Worm (Caenorhabditis elegans) whole organism, L4/young adult: ENCODE measurements around the gene srz-64.

Experiments
- W03F9.2 ChIP-seq: fragments of 150-350 bp; optimal IDR thresholded peaks from 2 replicates; lab custom pipeline; 2014; ENCODE audit warnings: missing biosample characterization, missing genetic modification characterization
- him-1 ChIP-seq: sonication (generic microtip); optimal IDR thresholded peaks from 2 replicates; lab custom pipeline; 2016; ENCODE audit warnings: missing genotype, missing genetic modification reagents, missing genetic modification characterization, missing compliant biosample characterization

DNA sequence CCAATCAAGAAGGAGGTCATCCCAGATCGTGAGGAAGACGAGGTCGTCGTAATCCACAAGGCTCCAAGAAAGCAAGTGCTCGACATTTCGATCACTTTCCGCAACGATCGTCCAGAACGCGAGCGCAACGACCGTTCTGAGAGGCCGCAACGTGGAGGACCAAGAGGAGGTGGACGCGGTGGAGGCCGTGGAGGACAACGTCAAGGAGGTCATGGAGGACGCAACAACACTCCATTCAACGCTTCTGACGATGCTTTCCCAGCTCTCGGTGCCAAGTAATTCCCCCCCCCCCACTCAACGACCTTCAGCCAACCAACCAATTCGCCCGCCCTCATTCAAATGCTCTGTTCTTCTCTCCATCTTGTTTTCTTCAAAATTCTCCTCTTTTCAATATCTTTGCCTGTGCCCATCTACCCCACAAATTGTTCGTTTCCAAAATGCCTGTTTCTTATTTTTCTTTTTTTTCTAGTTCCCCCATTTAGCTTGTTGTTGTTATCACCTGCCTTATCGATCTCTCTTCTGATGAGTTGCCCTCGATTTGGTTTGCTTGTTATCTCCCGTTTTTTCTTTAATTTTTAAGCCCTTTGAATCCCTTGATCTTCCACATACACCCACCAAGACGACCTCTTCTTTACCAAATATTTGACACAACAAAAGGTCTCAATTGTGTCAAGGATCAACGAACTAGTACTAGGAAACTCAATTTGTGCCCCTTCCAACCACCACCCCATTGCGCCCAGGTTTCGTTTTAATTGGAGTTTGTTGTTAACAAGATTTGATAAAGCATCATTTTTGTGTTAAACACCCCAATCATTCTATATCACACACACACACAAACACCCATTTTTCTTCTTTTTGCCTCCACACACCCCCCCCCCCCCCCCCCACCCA is 29.5 kb upstream of the srz-64 start:
- no peak for TF ChIP-seq W03F9.2 (tag; lab: Kevin White, UChicago)
- TF ChIP-seq him-1, result no peak
